Fruit fly (Drosophila melanogaster) whole organism, prepupa: Measurements from ENCODE around the gene CG34162.

ENCODE experiments used
- CG10631 ChIP-seq: fragments of 200-800 bp; sonication (Bioruptor generic); optimal IDR thresholded peaks from 2 replicates; lab custom pipeline; 2016; ENCODE audit warnings: missing biosample characterization, missing genetic modification characterization
- CG11762 ChIP-seq: fragments of 200-800 bp; sonication (Bioruptor generic); optimal IDR thresholded peaks from 3 replicates; lab custom pipeline; 2016; ENCODE audit warnings: missing biosample characterization, missing genetic modification characterization; ENCODE audit not compliant: insufficient read depth
- CG11902 ChIP-seq: fragments of 200-800 bp; sonication (Bioruptor generic); optimal IDR thresholded peaks from 3 replicates; lab custom pipeline; 2016; ENCODE audit warnings: missing biosample characterization, missing genetic modification characterization
- CG15336 ChIP-seq: fragments of 200-800 bp; sonication (Bioruptor generic); IDR thresholded peaks from 2 replicates; pipeline ENCODE4 v1.3.6; 2022; ENCODE audit warnings: missing biosample characterization, missing genetic modification characterization
- CG16779 ChIP-seq: fragments of 200-800 bp; sonication (Bioruptor generic); optimal IDR thresholded peaks from 3 replicates; lab custom pipeline; 2017; ENCODE audit warnings: missing biosample characterization, mild to moderate bottlenecking, missing genetic modification characterization
- CG6163 ChIP-seq: fragments of 200-800 bp; sonication (Bioruptor generic); IDR thresholded peaks from 3 replicates; pipeline ENCODE4 v1.3.6; 2022; ENCODE audit warnings: missing biosample characterization, missing genetic modification characterization
- CG6854 ChIP-seq: fragments of 200-800 bp; sonication (Bioruptor generic); optimal IDR thresholded peaks from 2 replicates; lab custom pipeline; 2017; ENCODE audit warnings: missing biosample characterization, mild to moderate bottlenecking, missing genetic modification characterization
- CG8119 ChIP-seq: fragments of 200-800 bp; sonication (Bioruptor generic); IDR thresholded peaks from 3 replicates; pipeline ENCODE4 v1.3.6; 2022; ENCODE audit warnings: missing biosample characterization, missing genetic modification characterization
- CG8319 ChIP-seq: fragments of 200-800 bp; sonication (Bioruptor generic); optimal IDR thresholded peaks from 3 replicates; lab custom pipeline; 2016; ENCODE audit warnings: missing biosample characterization, missing genetic modification characterization
- Eip78C ChIP-seq: fragments of 200-800 bp; sonication (Bioruptor generic); peaks from one replicate; lab custom pipeline; 2016; ENCODE audit warnings: missing biosample characterization, missing genetic modification characterization
- Eip93F ChIP-seq: fragments of 200-800 bp; sonication (Bioruptor generic); optimal IDR thresholded peaks from 2 replicates; lab custom pipeline; 2016; ENCODE audit warnings: missing biosample characterization, mild to moderate bottlenecking, missing genetic modification characterization
- Ets21C ChIP-seq: fragments of 200-800 bp; sonication (Bioruptor generic); optimal IDR thresholded peaks from 3 replicates; lab custom pipeline; 2016; ENCODE audit warnings: missing biosample characterization, missing genetic modification characterization
- Gug ChIP-seq: fragments of 200-800 bp; sonication (Bioruptor generic); IDR thresholded peaks from 2 replicates; pipeline ENCODE4 v1.3.6; 2022; ENCODE audit warnings: missing biosample characterization, missing genetic modification characterization
- Hr39 ChIP-seq: fragments of 200-800 bp; sonication (Bioruptor generic); optimal IDR thresholded peaks from 2 replicates; lab custom pipeline; 2016; ENCODE audit warnings: missing biosample characterization, missing genetic modification characterization
- Met ChIP-seq: fragments of 200-800 bp; sonication (Bioruptor generic); optimal IDR thresholded peaks from 3 replicates; lab custom pipeline; 2016; ENCODE audit warnings: missing biosample characterization, missing genetic modification characterization
- Sox102F ChIP-seq: fragments of 200-800 bp; sonication (Bioruptor generic); optimal IDR thresholded peaks from 2 replicates; lab custom pipeline; 2016; ENCODE audit warnings: missing biosample characterization, mild to moderate bottlenecking, missing genetic modification characterization
- Sox15 ChIP-seq: fragments of 200-800 bp; sonication (Bioruptor generic); optimal IDR thresholded peaks from 3 replicates; lab custom pipeline; 2016; ENCODE audit warnings: missing biosample characterization, missing genetic modification characterization
- achi ChIP-seq: fragments of 200-800 bp; sonication (Bioruptor generic); optimal IDR thresholded peaks from 3 replicates; lab custom pipeline; 2016; ENCODE audit warnings: missing biosample characterization, missing genetic modification characterization
- acj6 ChIP-seq: fragments of 200-800 bp; sonication (Bioruptor generic); optimal IDR thresholded peaks from 3 replicates; lab custom pipeline; 2016; ENCODE audit warnings: missing biosample characterization, missing genetic modification characterization
- cyc ChIP-seq: fragments of 200-800 bp; sonication (Bioruptor generic); optimal IDR thresholded peaks from 3 replicates; lab custom pipeline; 2016; ENCODE audit warnings: missing biosample characterization, missing genetic modification characterization
- dac ChIP-seq: fragments of 200-800 bp; sonication (Bioruptor generic); optimal IDR thresholded peaks from 2 replicates; lab custom pipeline; 2017; ENCODE audit warnings: missing biosample characterization, mild to moderate bottlenecking, missing genetic modification characterization
- dsx ChIP-seq: fragments of 200-800 bp; optimal IDR thresholded peaks from 3 replicates; lab custom pipeline; 2019; ENCODE audit warnings: missing biosample characterization, mild to moderate bottlenecking, missing genetic modification characterization, moderate library complexity; ENCODE audit not compliant: poor library complexity, severe bottlenecking
- eg ChIP-seq: fragments of 200-800 bp; sonication (Bioruptor generic); IDR thresholded peaks from 3 replicates; pipeline ENCODE4 v1.3.6; 2022; ENCODE audit warnings: missing biosample characterization, missing genetic modification characterization
- fkh ChIP-seq: fragments of 200-800 bp; sonication (Bioruptor generic); optimal IDR thresholded peaks from 3 replicates; lab custom pipeline; 2017; ENCODE audit warnings: missing biosample characterization, mild to moderate bottlenecking, missing genetic modification characterization, moderate library complexity
- net ChIP-seq: fragments of 200-800 bp; sonication (Bioruptor generic); optimal IDR thresholded peaks from 3 replicates; lab custom pipeline; 2016; ENCODE audit warnings: missing biosample characterization, missing genetic modification characterization
- spab ChIP-seq: fragments of 200-800 bp; sonication (Bioruptor generic); optimal IDR thresholded peaks from 2 replicates; lab custom pipeline; 2017; ENCODE audit warnings: missing biosample characterization, mild to moderate bottlenecking, missing genetic modification characterization, missing genetic modification reagents
- ss ChIP-seq, 2 experiments: fragments of 200-800 bp; sonication (Bioruptor generic); optimal IDR thresholded peaks; 2 replicates in 1 of 2; 3 replicates in 1 of 2; lab custom pipeline; 2017 to 2018; ENCODE audit warnings: mild to moderate bottlenecking in 2 of 2, missing biosample characterization in 2 of 2, missing genetic modification characterization in 2 of 2, moderate library complexity in 1 of 2
- svp ChIP-seq: fragments of 200-800 bp; sonication (Bioruptor generic); peaks from one replicate; lab custom pipeline; 2016; ENCODE audit warnings: missing biosample characterization, missing genetic modification characterization
- topi ChIP-seq: fragments of 200-800 bp; sonication (Bioruptor generic); optimal IDR thresholded peaks from 3 replicates; lab custom pipeline; 2016; ENCODE audit warnings: missing biosample characterization, missing genetic modification characterization
- vri ChIP-seq: fragments of 200-800 bp; sonication (Bioruptor generic); optimal IDR thresholded peaks from 3 replicates; lab custom pipeline; 2016; ENCODE audit warnings: missing biosample characterization, mild to moderate bottlenecking, missing genetic modification characterization

CG34162 gene

dm6 chr2L:11528129-11528589 is 3.5 kb upstream of the CG34162 start, which contains the start of gene CG31705 (continued):
- peak; percentile 49 for TF ChIP-seq acj6 (GFP tag; lab: Kevin White, UChicago)
- peak; percentile 18 for TF ChIP-seq dsx
- TF ChIP-seq Sox102F (GFP tag; lab: Kevin White, UChicago): peak; percentile 44
- TF ChIP-seq Ets21C (GFP tag; lab: Kevin White, UChicago): peak; percentile 6
- TF ChIP-seq Hr39 (GFP tag; lab: Kevin White, UChicago): peak; percentile 18
- TF ChIP-seq CG15336: peak; percentile 62
- TF ChIP-seq CG11902 (GFP tag; lab: Kevin White, UChicago): peak; percentile 60
- TF ChIP-seq CG16779 (tag; lab: Kevin White, UChicago): peak; percentile 38
- TF ChIP-seq Eip93F (GFP tag; lab: Kevin White, UChicago): no peak
- peak; percentile 67 for TF ChIP-seq achi
- no peak for TF ChIP-seq vri (GFP tag; lab: Kevin White, UChicago)
- peak; percentile 16 for TF ChIP-seq Met (GFP tag; lab: Kevin White, UChicago)
- peak; percentile 32 for TF ChIP-seq cyc
- peak in 1 of 2 experiments; percentile 58 for TF ChIP-seq ss (GFP tag; optimal IDR thresholded peaks at IDR 0.05; lab: Kevin White, UChicago)
- peak; percentile 75 for TF ChIP-seq svp (GFP tag; lab: Kevin White, UChicago)
- TF ChIP-seq CG8119: peak; percentile 62
- no peak for TF ChIP-seq dac
- no peak for TF ChIP-seq CG6854
- TF ChIP-seq fkh (GFP tag; lab: Kevin White, UChicago): peak; percentile 44
- TF ChIP-seq net (GFP tag; lab: Kevin White, UChicago): peak; percentile 41
- peak; percentile 87 for TF ChIP-seq Eip78C (GFP tag; lab: Kevin White, UChicago)
- TF ChIP-seq CG6163 (GFP tag; lab: Robert Waterston, UW): peak; percentile 67
- peak; percentile 54 for TF ChIP-seq spab (GFP tag; lab: Kevin White, UChicago)
- TF ChIP-seq Gug: peak; percentile 50

dm6 chr2L:11530952-11531351 is 668 bp upstream of the CG34162 start, which contains the start of gene CG31706:
CG31706 (minus strand) TSS chr2L:11531052.
- TF ChIP-seq CG15336: no peak

- TF ChIP-seq CG10631 (GFP tag; lab: Kevin White, UChicago) (no peak), svp (GFP tag; lab: Kevin White, UChicago) (peak; percentile 3)
Observed at dm6 chr2L:11535845-11536244, 4.2 kb downstream of the CG34162 start, which contains the start of gene CG43438. CG43438 (plus strand) TSS chr2L:11536145.

- TF ChIP-seq CG11762 (GFP tag; lab: Kevin White, UChicago): no peak
- TF ChIP-seq CG8119: no peak
- TF ChIP-seq dac: no peak
- no peak for TF ChIP-seq topi (GFP tag; lab: Kevin White, UChicago)
Observed at dm6 chr2L:11553825-11554224, 22.2 kb downstream of the CG34162 start.

dm6 chr2L:11581617-11582254 is 50.1 kb downstream of the CG34162 start, which contains the start of gene kek2:
kek2 (plus strand) TSS chr2L:11581937.
- TF ChIP-seq Hr39 (GFP tag; lab: Kevin White, UChicago): no peak
- TF ChIP-seq eg (GFP tag; lab: Robert Waterston, UW): 0 out of 3 replicates have a peak, but pooled peaks have one; percentile 15
- no peak for TF ChIP-seq ss (GFP tag; optimal IDR thresholded peaks at IDR 0.05; lab: Kevin White, UChicago)
- no peak for TF ChIP-seq CG8319
- TF ChIP-seq CG15336: no peak
- TF ChIP-seq svp (GFP tag; lab: Kevin White, UChicago): no peak
- no peak for TF ChIP-seq Sox15 (GFP tag; lab: Kevin White, UChicago)
